Fruit fly (Drosophila melanogaster) whole organism, embryonic: ENCODE results near the gene CG42764.

ENCODE experiments used
- Ada2b ChIP-seq: fragments of 200-800 bp; sonication (Bioruptor generic); IDR thresholded peaks from 2 replicates; pipeline ENCODE4 v1.3.6; 2022; ENCODE audit warnings: missing biosample characterization, missing genetic modification characterization
- Antp ChIP-seq: fragments of 200-800 bp; sonication (Bioruptor generic); optimal IDR thresholded peaks from 3 replicates; lab custom pipeline; 2016; ENCODE audit warnings: missing biosample characterization, missing genetic modification characterization
- B-H1 ChIP-seq: fragments of 200-800 bp; sonication (Bioruptor generic); IDR thresholded peaks from 3 replicates; pipeline ENCODE4 v1.3.6; 2022; ENCODE audit warnings: missing biosample characterization, missing genetic modification characterization
- Bdp1 ChIP-seq: fragments of 200-800 bp; sonication (Bioruptor generic); optimal IDR thresholded peaks from 3 replicates; lab custom pipeline; 2016; ENCODE audit warnings: missing biosample characterization, missing genetic modification characterization
- CG12219 ChIP-seq: fragments of 200-800 bp; sonication (Bioruptor generic); optimal IDR thresholded peaks from 3 replicates; lab custom pipeline; 2018; ENCODE audit warnings: missing biosample characterization, mild to moderate bottlenecking, missing genetic modification characterization
- CG12391 ChIP-seq: fragments of 200-800 bp; sonication (Bioruptor generic); optimal IDR thresholded peaks from 3 replicates; lab custom pipeline; 2018; ENCODE audit warnings: missing biosample characterization, mild to moderate bottlenecking, missing genetic modification characterization, moderate library complexity
- CG12769 ChIP-seq: fragments of 200-800 bp; sonication (Bioruptor generic); optimal IDR thresholded peaks from 2 replicates; lab custom pipeline; 2019; ENCODE audit warnings: missing biosample characterization, mild to moderate bottlenecking, missing genetic modification characterization, moderate library complexity
- CG1529 ChIP-seq: fragments of 200-800 bp; sonication (Bioruptor generic); optimal IDR thresholded peaks from 3 replicates; lab custom pipeline; 2018; ENCODE audit warnings: missing biosample characterization, missing genetic modification characterization
- CG17328 ChIP-seq: fragments of 200-800 bp; sonication (Bioruptor generic); IDR thresholded peaks from 2 replicates; pipeline ENCODE4 v1.3.6; 2022; ENCODE audit warnings: missing biosample characterization, missing genetic modification characterization
- CG17568 ChIP-seq: fragments of 200-800 bp; sonication (Bioruptor generic); optimal IDR thresholded peaks from 2 replicates; lab custom pipeline; 2018; ENCODE audit warnings: missing biosample characterization, mild to moderate bottlenecking, missing genetic modification characterization, moderate library complexity
- CG17612 ChIP-seq: fragments of 200-800 bp; sonication (Bioruptor generic); IDR thresholded peaks from 2 replicates; pipeline ENCODE4 v1.3.6; 2022; ENCODE audit warnings: missing biosample characterization, missing genetic modification characterization
- CG18619 ChIP-seq: fragments of 200-800 bp; sonication (Bioruptor generic); optimal IDR thresholded peaks from 3 replicates; lab custom pipeline; 2017; ENCODE audit warnings: missing biosample characterization, mild to moderate bottlenecking, missing genetic modification characterization
- CG2116 ChIP-seq: fragments of 200-800 bp; sonication (Bioruptor generic); optimal IDR thresholded peaks from 3 replicates; lab custom pipeline; 2018; ENCODE audit warnings: missing biosample characterization, mild to moderate bottlenecking, missing genetic modification characterization
- CG2120 ChIP-seq: fragments of 200-800 bp; sonication (Bioruptor generic); optimal IDR thresholded peaks from 3 replicates; lab custom pipeline; 2016; ENCODE audit warnings: missing biosample characterization, missing genetic modification characterization
- CG3163 ChIP-seq: fragments of 200-800 bp; sonication (Bioruptor generic); optimal IDR thresholded peaks from 3 replicates; lab custom pipeline; 2016; ENCODE audit warnings: missing biosample characterization, missing genetic modification characterization
- CG4854 ChIP-seq: fragments of 200-800 bp; sonication (Bioruptor generic); optimal IDR thresholded peaks from 2 replicates; lab custom pipeline; 2016; ENCODE audit warnings: missing biosample characterization, missing genetic modification characterization, inconsistent platforms
- CG7271 ChIP-seq: fragments of 200-800 bp; sonication (Bioruptor generic); optimal IDR thresholded peaks from 2 replicates; lab custom pipeline; 2018; ENCODE audit warnings: missing biosample characterization, mild to moderate bottlenecking, missing genetic modification characterization, moderate library complexity
- CG7556 ChIP-seq: fragments of 200-800 bp; sonication (Bioruptor generic); optimal IDR thresholded peaks from 2 replicates; lab custom pipeline; 2017; ENCODE audit warnings: missing biosample characterization, mild to moderate bottlenecking, missing genetic modification characterization
- CG8290 ChIP-seq, 3 experiments: fragments of 200-800 bp; sonication (Bioruptor generic); optimal IDR thresholded peaks; 2 replicates each; lab custom pipeline; 2016 to 2019; ENCODE audit warnings: missing biosample characterization in 3 of 3, missing genetic modification characterization in 3 of 3, mild to moderate bottlenecking in 2 of 3, moderate library complexity in 1 of 3
- CG8944 ChIP-seq: fragments of 200-800 bp; sonication (Bioruptor generic); optimal IDR thresholded peaks from 3 replicates; lab custom pipeline; 2016; ENCODE audit warnings: missing biosample characterization, missing genetic modification characterization
- CG9609 ChIP-seq: fragments of 200-800 bp; sonication (Bioruptor generic); optimal IDR thresholded peaks from 3 replicates; lab custom pipeline; 2016; ENCODE audit warnings: missing biosample characterization, missing genetic modification characterization
- CHES-1-like ChIP-seq: fragments of 200-800 bp; sonication (Bioruptor generic); optimal IDR thresholded peaks from 2 replicates; lab custom pipeline; 2016; ENCODE audit warnings: missing biosample characterization, missing genetic modification characterization
- D ChIP-seq, 2 experiments: fragments of 200-800 bp in 1 of 2; fragments of >200 bp in 1 of 2; sonication (Bioruptor generic) in 1 of 2; optimal IDR thresholded peaks; 2 replicates in 1 of 2; 3 replicates in 1 of 2; lab custom pipeline; 2017; ENCODE audit warnings: mild to moderate bottlenecking in 1 of 2, missing biosample characterization in 1 of 2, missing genetic modification characterization in 1 of 2, missing genetic modification reagents in 1 of 2
- Dip3 ChIP-seq: fragments of 200-800 bp; sonication (Bioruptor generic); optimal IDR thresholded peaks from 3 replicates; lab custom pipeline; 2016; ENCODE audit warnings: missing biosample characterization, missing genetic modification characterization
- Dp ChIP-seq: fragments of 200-800 bp; sonication (Bioruptor generic); optimal IDR thresholded peaks from 2 replicates; lab custom pipeline; 2018; ENCODE audit warnings: missing biosample characterization, mild to moderate bottlenecking, missing genetic modification characterization, moderate library complexity
- E2f2 ChIP-seq: fragments of 200-800 bp; sonication (Bioruptor generic); IDR thresholded peaks from 2 replicates; pipeline ENCODE4 v1.3.6; 2022; ENCODE audit warnings: missing biosample characterization, missing genetic modification characterization
- ERR ChIP-seq: fragments of 200-800 bp; sonication (Bioruptor generic); optimal IDR thresholded peaks from 2 replicates; lab custom pipeline; 2016; ENCODE audit warnings: missing biosample characterization, missing genetic modification characterization
- Mad ChIP-seq: fragments of 200-800 bp; sonication (Bioruptor generic); optimal IDR thresholded peaks from 2 replicates; lab custom pipeline; 2016; ENCODE audit warnings: missing biosample characterization, missing genetic modification characterization
- Side ChIP-seq: fragments of 200-800 bp; sonication (Bioruptor generic); optimal IDR thresholded peaks from 2 replicates; lab custom pipeline; 2016; ENCODE audit warnings: missing biosample characterization, missing genetic modification characterization
- Six4 ChIP-seq: fragments of 200-800 bp; sonication (Bioruptor generic); optimal IDR thresholded peaks from 2 replicates; lab custom pipeline; 2016; ENCODE audit warnings: missing biosample characterization, missing genetic modification characterization
- Ssrp ChIP-seq: fragments of 200-800 bp; sonication (Bioruptor generic); optimal IDR thresholded peaks from 2 replicates; lab custom pipeline; 2018; ENCODE audit warnings: missing biosample characterization, mild to moderate bottlenecking, missing genetic modification characterization, moderate library complexity
- Stat92E ChIP-seq, 3 experiments: fragments of >200 bp in 2 of 3; fragments of 200-800 bp in 1 of 3; sonication (Bioruptor generic) in 1 of 3; optimal IDR thresholded peaks; 2 replicates each; lab custom pipeline; 2017 to 2019; ENCODE audit warnings: missing biosample characterization in 3 of 3, missing genetic modification characterization in 3 of 3, mild to moderate bottlenecking in 1 of 3, moderate library complexity in 1 of 3
- TFAM ChIP-seq: fragments of 200-800 bp; sonication (Bioruptor generic); optimal IDR thresholded peaks from 2 replicates; lab custom pipeline; 2017; ENCODE audit warnings: missing biosample characterization, missing genetic modification characterization, inconsistent platforms
- ara ChIP-seq: fragments of 200-800 bp; sonication (Bioruptor generic); IDR thresholded peaks from 2 replicates; pipeline ENCODE4 v1.3.6; 2022; ENCODE audit warnings: missing biosample characterization, missing genetic modification characterization
- br ChIP-seq: fragments of >200 bp; optimal IDR thresholded peaks from 2 replicates; lab custom pipeline; 2017
- cato ChIP-seq: fragments of 200-800 bp; sonication (Bioruptor generic); optimal IDR thresholded peaks from 2 replicates; lab custom pipeline; 2016; ENCODE audit warnings: missing biosample characterization, missing genetic modification characterization, borderline replicate concordance
- crc ChIP-seq: fragments of 200-800 bp; sonication (Bioruptor generic); optimal IDR thresholded peaks from 2 replicates; lab custom pipeline; 2016; ENCODE audit warnings: missing biosample characterization, missing genetic modification characterization
- gro ChIP-seq: fragments of 200-800 bp; sonication (Bioruptor generic); optimal IDR thresholded peaks from 2 replicates; lab custom pipeline; 2016; ENCODE audit warnings: missing biosample characterization, missing genetic modification characterization
- gsb ChIP-seq: fragments of 200-800 bp; sonication (Bioruptor generic); IDR thresholded peaks from 2 replicates; pipeline ENCODE4 v1.3.6; 2022; ENCODE audit warnings: missing biosample characterization, missing genetic modification characterization
- her ChIP-seq: fragments of 200-800 bp; sonication (Bioruptor generic); optimal IDR thresholded peaks from 2 replicates; lab custom pipeline; 2016; ENCODE audit warnings: missing biosample characterization, missing genetic modification characterization
- hkb ChIP-seq, 2 experiments: fragments of 200-800 bp in 1 of 2; fragments of >200 bp in 1 of 2; sonication (Bioruptor generic) in 1 of 2; IDR thresholded peaks in 1 of 2; optimal IDR thresholded peaks in 1 of 2; 2 replicates each; pipeline versions ENCODE4 v1.3.6 to Lab custom; 2017 to 2022; ENCODE audit warnings: missing biosample characterization in 1 of 2, missing genetic modification characterization in 1 of 2
- insv ChIP-seq, 2 experiments: fragments of 200-800 bp; sonication (Bioruptor generic); optimal IDR thresholded peaks; 3 replicates each; lab custom pipeline; 2016 to 2018; ENCODE audit warnings: missing biosample characterization in 2 of 2, missing genetic modification characterization in 2 of 2
- pfk ChIP-seq: fragments of 200-800 bp; sonication (Bioruptor generic); optimal IDR thresholded peaks from 2 replicates; lab custom pipeline; 2018; ENCODE audit warnings: missing biosample characterization, mild to moderate bottlenecking, missing genetic modification characterization, moderate library complexity
- sens ChIP-seq: fragments of 200-800 bp; sonication (Bioruptor generic); peaks from one replicate; lab custom pipeline; 2016; ENCODE audit warnings: missing biosample characterization, missing genetic modification characterization
- shn ChIP-seq: fragments of 200-800 bp; sonication (Bioruptor generic); optimal IDR thresholded peaks from 3 replicates; lab custom pipeline; 2016; ENCODE audit warnings: missing biosample characterization, missing genetic modification characterization
- so ChIP-seq: fragments of 200-800 bp; sonication (Bioruptor generic); IDR thresholded peaks from 3 replicates; pipeline ENCODE4 v1.3.6; 2022; ENCODE audit warnings: missing biosample characterization, missing genetic modification characterization
- stc ChIP-seq: fragments of 200-800 bp; sonication (Bioruptor generic); IDR thresholded peaks from 2 replicates; pipeline ENCODE4 v1.3.6; 2022; ENCODE audit warnings: missing biosample characterization, missing genetic modification characterization
- trh ChIP-seq: fragments of 200-800 bp; sonication (Bioruptor generic); optimal IDR thresholded peaks from 2 replicates; lab custom pipeline; 2016; ENCODE audit warnings: missing biosample characterization, missing genetic modification characterization

CG42764 gene

dm6 chr3L:20471499-20472313, 5.9 kb upstream of the CG42764 start (continued):
- TF ChIP-seq Dp (GFP tag; lab: Kevin White, UChicago) (no peak), hkb (optimal IDR thresholded peaks at IDR 0.05; lab: Kevin White, UChicago) (no peak), hkb (GFP tag; IDR thresholded peaks at IDR 0.05; lab: Robert Waterston, UW) (no peak), Antp (GFP tag; lab: Kevin White, UChicago) (peak; percentile 50), CG1529 (GFP tag; lab: Kevin White, UChicago) (peak; percentile 73), CG18619 (GFP tag; lab: Kevin White, UChicago) (peak; percentile 53), D (optimal IDR thresholded peaks at IDR 0.05; lab: Kevin White, UChicago) (no peak), D (GFP tag; optimal IDR thresholded peaks at IDR 0.05; lab: Kevin White, UChicago) (peak; percentile 34), CG8944 (GFP tag; lab: Kevin White, UChicago) (peak; percentile 41), CG17612 (no peak), Mad (GFP tag; lab: Kevin White, UChicago) (peak; percentile 50), pfk (GFP tag; lab: Kevin White, UChicago) (peak; percentile 19), CG12391 (tag; lab: Kevin White, UChicago) (peak; percentile 25), CG4854 (peak; percentile 48), CG8290 (GFP tag; optimal IDR thresholded peaks at IDR 0.05; lab: Kevin White, UChicago) (peak; percentile 59), CG8290 (tag; optimal IDR thresholded peaks at IDR 0.05; lab: Kevin White, UChicago) (peak in 1 of 2 experiments; percentile 87), cato (GFP tag; lab: Kevin White, UChicago) (peak; percentile 32), Ssrp (tag; lab: Kevin White, UChicago) (no peak), crc (GFP tag; lab: Kevin White, UChicago) (peak; percentile 0), insv (GFP tag; optimal IDR thresholded peaks at IDR 0.05; lab: Kevin White, UChicago) (no peak), CG17328 (GFP tag; lab: Robert Waterston, UW) (peak; percentile 32; the same call in 1 of the 2 replicates), CG12769 (tag; lab: Kevin White, UChicago) (peak; percentile 86), Side (peak; percentile 61), sens (GFP tag; lab: Kevin White, UChicago) (peak; percentile 95), B-H1 (GFP tag; lab: Robert Waterston, UW) (no peak), Bdp1 (peak; percentile 47), CG12219 (GFP tag; lab: Kevin White, UChicago) (peak; percentile 30), Six4 (no peak), stc (GFP tag; lab: Robert Waterston, UW) (0 out of 2 replicates have a peak, but pooled peaks have one; percentile 5), gsb (no peak), Dip3 (no peak), ara (GFP tag; lab: Robert Waterston, UW) (peak; percentile 31; the same call in 1 of the 2 replicates), CHES-1-like (peak; percentile 53), CG9609 (peak; percentile 46), CG2120 (peak; percentile 31), so (GFP tag; lab: Robert Waterston, UW) (0 out of 3 replicates have a peak, but pooled peaks have one; percentile 38), shn (GFP tag; lab: Kevin White, UChicago) (peak; percentile 40), her (peak; percentile 72), CG17568 (GFP tag; lab: Kevin White, UChicago) (peak; percentile 69), CG7271 (no peak), br (no peak), Stat92E (GFP tag; optimal IDR thresholded peaks at IDR 0.05; lab: Kevin White, UChicago) (no peak), gro (GFP tag; lab: Kevin White, UChicago) (peak; percentile 21), CG2116 (GFP tag; lab: Kevin White, UChicago) (peak; percentile 54), ERR (peak; percentile 50), CG3163 (GFP tag; lab: Kevin White, UChicago) (peak; percentile 43), CG7556 (GFP tag; lab: Kevin White, UChicago) (peak; percentile 44), Ada2b (GFP tag; lab: Robert Waterston, UW) (no peak), E2f2 (GFP tag; lab: Robert Waterston, UW) (0 out of 2 replicates have a peak, but pooled peaks have one; percentile 25), TFAM (peak; percentile 54), trh (GFP tag; lab: Kevin White, UChicago) (peak; percentile 12)
